Worm (Caenorhabditis elegans) whole organism, mixed stage, embryonic: Measurements from ENCODE around the gene gpr-1.

ENCODE experiments used
- M03D4.4 ChIP-seq: sonication (generic microtip); optimal IDR thresholded peaks from 2 replicates; lab custom pipeline; 2017; ENCODE audit warnings: mild to moderate bottlenecking, missing genetic modification characterization, missing compliant biosample characterization
- bed-3 ChIP-seq: fragments of 200-800 bp; sonication (Bioruptor generic); optimal IDR thresholded peaks from 3 replicates; lab custom pipeline; 2018; ENCODE audit warnings: mild to moderate bottlenecking, missing genetic modification characterization, moderate library complexity, missing compliant biosample characterization
- blmp-1 ChIP-seq: fragments of 150-350 bp; optimal IDR thresholded peaks from 2 replicates; lab custom pipeline; 2014; ENCODE audit warnings: missing biosample characterization, missing genetic modification characterization
- ceh-43 ChIP-seq: fragments of 200-800 bp; sonication (Bioruptor generic); optimal IDR thresholded peaks from 2 replicates; lab custom pipeline; 2018; ENCODE audit warnings: mild to moderate bottlenecking, missing genetic modification characterization, moderate library complexity, missing compliant biosample characterization
- ceh-83 ChIP-seq: fragments of 200-800 bp; sonication (Bioruptor generic); optimal IDR thresholded peaks from 2 replicates; lab custom pipeline; 2018; ENCODE audit warnings: mild to moderate bottlenecking, missing genetic modification characterization, missing compliant biosample characterization
- cnd-1 ChIP-seq: fragments of 200-800 bp; sonication (Bioruptor generic); optimal IDR thresholded peaks from 2 replicates; lab custom pipeline; 2018; ENCODE audit warnings: mild to moderate bottlenecking, missing genetic modification characterization, missing compliant biosample characterization
- drap-1 ChIP-seq: fragments of 200-800 bp; sonication (Bioruptor generic); optimal IDR thresholded peaks from 3 replicates; lab custom pipeline; 2018; ENCODE audit warnings: mild to moderate bottlenecking, missing genetic modification characterization, missing compliant biosample characterization
- elt-1 ChIP-seq: sonication (generic microtip); optimal IDR thresholded peaks from 2 replicates; lab custom pipeline; 2017; ENCODE audit warnings: missing genetic modification characterization, mild to moderate bottlenecking, missing compliant biosample characterization, antibody characterized with exemption, moderate library complexity, borderline replicate concordance; ENCODE audit not compliant: insufficient read depth
- flh-1 ChIP-seq: fragments of 200-800 bp; sonication (Bioruptor generic); optimal IDR thresholded peaks from 2 replicates; lab custom pipeline; 2018; ENCODE audit warnings: mild to moderate bottlenecking, missing genetic modification characterization, moderate library complexity, missing compliant biosample characterization
- ham-2 ChIP-seq: fragments of 200-800 bp; sonication (Bioruptor generic); optimal IDR thresholded peaks from 2 replicates; lab custom pipeline; 2018; ENCODE audit warnings: mild to moderate bottlenecking, missing genetic modification characterization, missing compliant biosample characterization
- hlh-1 ChIP-seq: fragments of 150-350 bp; optimal IDR thresholded peaks from 2 replicates; lab custom pipeline; 2014; ENCODE audit warnings: missing biosample characterization, missing genetic modification reagents, missing genetic modification characterization
- lin-13 ChIP-seq: fragments of 150-350 bp; optimal IDR thresholded peaks from 2 replicates; lab custom pipeline; 2014; ENCODE audit warnings: missing biosample characterization, missing genetic modification characterization
- lsy-2 ChIP-seq: fragments of 150-350 bp; optimal IDR thresholded peaks from 2 replicates; lab custom pipeline; 2014; ENCODE audit warnings: missing biosample characterization, missing genetic modification characterization
- mab-5 ChIP-seq: fragments of 150-350 bp; optimal IDR thresholded peaks from 2 replicates; lab custom pipeline; 2014; ENCODE audit warnings: missing biosample characterization, missing genetic modification characterization
- mep-1 ChIP-seq: fragments of 150-350 bp; optimal IDR thresholded peaks from 2 replicates; lab custom pipeline; 2017; ENCODE audit warnings: missing biosample characterization, missing genetic modification reagents, missing genetic modification characterization, inconsistent platforms
- mls-2 ChIP-seq: sonication (generic microtip); optimal IDR thresholded peaks from 2 replicates; lab custom pipeline; 2016; ENCODE audit warnings: mild to moderate bottlenecking, missing genetic modification characterization, moderate library complexity, missing compliant biosample characterization
- nhr-12 ChIP-seq: fragments of 150-350 bp; optimal IDR thresholded peaks from 2 replicates; lab custom pipeline; 2014; ENCODE audit warnings: missing biosample characterization, missing genetic modification characterization
- nhr-2 ChIP-seq: fragments of 150-350 bp; optimal IDR thresholded peaks from 2 replicates; lab custom pipeline; 2014; ENCODE audit warnings: missing biosample characterization, missing genetic modification characterization
- nhr-237 ChIP-seq: fragments of 150-350 bp; optimal IDR thresholded peaks from 2 replicates; lab custom pipeline; 2014; ENCODE audit warnings: missing biosample characterization, missing genetic modification characterization
- nhr-28 ChIP-seq: fragments of 150-350 bp; optimal IDR thresholded peaks from 2 replicates; lab custom pipeline; 2014; ENCODE audit warnings: missing biosample characterization, missing genetic modification characterization
- nhr-76 ChIP-seq: sonication (generic microtip); optimal IDR thresholded peaks from 2 replicates; lab custom pipeline; 2017; ENCODE audit warnings: missing biosample characterization, missing genetic modification characterization
- pha-4 ChIP-seq: fragments of 150-350 bp; optimal IDR thresholded peaks from 2 replicates; lab custom pipeline; 2018; ENCODE audit warnings: missing biosample characterization, missing genetic modification reagents, missing genetic modification characterization
- sem-2 ChIP-seq: fragments of 200-800 bp; sonication (Bioruptor generic); optimal IDR thresholded peaks from 2 replicates; lab custom pipeline; 2018; ENCODE audit warnings: mild to moderate bottlenecking, missing genetic modification characterization, missing compliant biosample characterization
- snpc-4 ChIP-seq: fragments of 150-350 bp; optimal IDR thresholded peaks from 2 replicates; lab custom pipeline; 2014; ENCODE audit warnings: missing biosample characterization, missing genetic modification characterization
- sptf-1 ChIP-seq: sonication (generic microtip); optimal IDR thresholded peaks from 2 replicates; lab custom pipeline; 2017; ENCODE audit warnings: mild to moderate bottlenecking, missing genetic modification characterization, moderate library complexity, missing compliant biosample characterization
- tbx-8 ChIP-seq: fragments of 200-800 bp; sonication (Bioruptor generic); optimal IDR thresholded peaks from 2 replicates; lab custom pipeline; 2018; ENCODE audit warnings: mild to moderate bottlenecking, missing genetic modification characterization, moderate library complexity, missing compliant biosample characterization
- unc-120 ChIP-seq: sonication (generic microtip); optimal IDR thresholded peaks from 2 replicates; lab custom pipeline; 2017; ENCODE audit warnings: missing genetic modification characterization, missing compliant biosample characterization; ENCODE audit not compliant: poor library complexity, severe bottlenecking
- unc-39 ChIP-seq: fragments of 150-350 bp; optimal IDR thresholded peaks from 2 replicates; lab custom pipeline; 2014; ENCODE audit warnings: missing biosample characterization, missing genetic modification characterization
- unc-62 ChIP-seq: fragments of 150-350 bp; optimal IDR thresholded peaks from 2 replicates; lab custom pipeline; 2014; ENCODE audit warnings: missing biosample characterization, missing genetic modification reagents, missing genetic modification characterization
- ztf-11 ChIP-seq: fragments of 150-350 bp; optimal IDR thresholded peaks from 2 replicates; lab custom pipeline; 2014; ENCODE audit warnings: missing biosample characterization, missing genetic modification characterization

The gpr-1 gene

ce11 chrIII:8636803-8637202 is 8.1 kb downstream of the gpr-1 start:
- TF ChIP-seq hlh-1 (peak; percentile 63), sem-2 (GFP tag; lab: Kevin White, UChicago) (no peak)

DNA sequence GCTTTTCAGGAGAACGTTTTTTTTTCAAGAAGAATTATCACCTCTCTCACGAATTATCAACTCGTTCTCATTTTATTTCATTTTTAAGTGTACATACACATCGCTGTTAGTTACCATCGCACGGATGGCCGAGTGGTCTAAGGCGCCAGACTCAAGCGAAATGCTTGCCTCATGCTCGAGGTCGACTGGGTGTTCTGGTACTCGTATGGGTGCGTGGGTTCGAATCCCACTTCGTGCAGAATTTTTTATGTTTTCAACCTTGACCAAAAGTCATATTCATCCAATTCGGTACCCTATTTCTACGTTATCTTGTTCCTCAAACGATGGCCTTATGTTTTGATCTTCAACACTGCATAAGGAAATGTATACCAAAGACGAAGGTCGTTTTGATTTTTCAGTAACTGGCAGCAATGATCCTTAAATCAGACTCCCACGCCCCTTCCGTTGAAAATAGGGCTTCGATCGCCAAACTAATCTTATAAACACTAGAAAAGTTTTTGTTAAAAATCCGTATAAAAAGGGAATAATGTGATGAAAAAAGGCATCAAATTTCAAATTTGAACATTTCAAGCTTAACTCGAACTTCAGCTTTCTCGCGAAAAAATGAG is 10.6 kb downstream of the gpr-1 start, which contains the start of gene fip-1:
Gene fip-1 (plus strand): TSS at position 558 of the 608 bp plus-strand sequence.
- TF ChIP-seq lsy-2 (no peak), mab-5 (tag; lab: Kevin White, UChicago) (no peak), sptf-1 (tag; lab: Kevin White, UChicago) (no peak), pha-4 (tag; lab: Kevin White, UChicago) (no peak), nhr-237 (tag; lab: Kevin White, UChicago) (no peak), unc-39 (tag; lab: Kevin White, UChicago) (no peak), ham-2 (no peak), nhr-76 (tag; lab: Kevin White, UChicago) (no peak)
- TF ChIP-seq, all 35 proteins: peak for 0

- TF ChIP-seq M03D4.4: no peak
- TF ChIP-seq hlh-1: no peak
- no peak for TF ChIP-seq nhr-28 (tag; lab: Kevin White, UChicago)
- no peak for TF ChIP-seq mls-2 (tag; lab: Kevin White, UChicago)
- no peak for TF ChIP-seq snpc-4 (tag; lab: Kevin White, UChicago)
- no peak for TF ChIP-seq ceh-43 (GFP tag; lab: Kevin White, UChicago)
- TF ChIP-seq nhr-237 (tag; lab: Kevin White, UChicago): no peak
- no peak for TF ChIP-seq nhr-2 (tag; lab: Kevin White, UChicago)
- TF ChIP-seq unc-62 (GFP tag; lab: Kevin White, UChicago): no peak
- TF ChIP-seq elt-1 (tag; lab: Kevin White, UChicago): no peak
- no peak for TF ChIP-seq lin-13
- no peak for TF ChIP-seq bed-3 (GFP tag; lab: Kevin White, UChicago)
- TF ChIP-seq ztf-11 (tag; lab: Kevin White, UChicago): no peak
- no peak for TF ChIP-seq unc-39 (tag; lab: Kevin White, UChicago)
- no peak for TF ChIP-seq unc-120 (tag; lab: Kevin White, UChicago)
Observed at ce11 chrIII:8643639-8644038, 14.9 kb downstream of the gpr-1 start, which contains the start of gene twk-7. twk-7 (minus strand) TSS chrIII:8643739.

DNA sequence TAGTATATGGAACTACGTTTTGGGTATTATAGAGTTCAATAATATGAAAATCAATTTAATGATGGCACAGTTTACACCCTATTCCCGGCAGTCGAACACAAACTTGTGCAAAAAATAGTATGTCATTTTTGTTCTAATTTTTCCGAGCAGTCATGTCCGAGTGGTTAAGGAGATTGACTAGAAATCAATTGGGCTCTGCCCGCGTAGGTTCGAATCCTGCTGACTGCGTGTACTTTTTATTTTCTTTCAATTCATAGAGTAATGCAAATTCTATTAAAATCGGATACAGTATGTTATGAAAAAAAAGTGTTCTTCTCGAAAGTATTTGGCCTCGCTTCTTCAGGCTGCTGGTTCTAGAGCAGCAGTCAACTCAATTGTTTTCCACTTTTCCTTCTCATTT is 17.3 kb downstream of the gpr-1 start:
- TF ChIP-seq bed-3 (GFP tag; lab: Kevin White, UChicago): no peak

- TF ChIP-seq ceh-83 (no peak), bed-3 (GFP tag; lab: Kevin White, UChicago) (no peak), mab-5 (tag; lab: Kevin White, UChicago) (no peak), nhr-12 (no peak), nhr-237 (tag; lab: Kevin White, UChicago) (no peak), nhr-28 (tag; lab: Kevin White, UChicago) (no peak), hlh-1 (no peak), sem-2 (GFP tag; lab: Kevin White, UChicago) (no peak), cnd-1 (no peak), blmp-1 (tag; lab: Kevin White, UChicago) (no peak), flh-1 (GFP tag; lab: Kevin White, UChicago) (no peak), tbx-8 (GFP tag; lab: Kevin White, UChicago) (no peak), ham-2 (no peak), drap-1 (no peak), M03D4.4 (no peak), ztf-11 (tag; lab: Kevin White, UChicago) (no peak), elt-1 (tag; lab: Kevin White, UChicago) (no peak), lsy-2 (no peak), lin-13 (no peak), mep-1 (no peak)
Observed at ce11 chrIII:8648589-8648988, 19.9 kb downstream of the gpr-1 start, which contains the start of gene F22B7.3. F22B7.3 (plus strand) TSS chrIII:8648889.
